Fruit fly (Drosophila melanogaster): ENCODE results near the gene CAH8.

The CAH8 gene

DNA sequence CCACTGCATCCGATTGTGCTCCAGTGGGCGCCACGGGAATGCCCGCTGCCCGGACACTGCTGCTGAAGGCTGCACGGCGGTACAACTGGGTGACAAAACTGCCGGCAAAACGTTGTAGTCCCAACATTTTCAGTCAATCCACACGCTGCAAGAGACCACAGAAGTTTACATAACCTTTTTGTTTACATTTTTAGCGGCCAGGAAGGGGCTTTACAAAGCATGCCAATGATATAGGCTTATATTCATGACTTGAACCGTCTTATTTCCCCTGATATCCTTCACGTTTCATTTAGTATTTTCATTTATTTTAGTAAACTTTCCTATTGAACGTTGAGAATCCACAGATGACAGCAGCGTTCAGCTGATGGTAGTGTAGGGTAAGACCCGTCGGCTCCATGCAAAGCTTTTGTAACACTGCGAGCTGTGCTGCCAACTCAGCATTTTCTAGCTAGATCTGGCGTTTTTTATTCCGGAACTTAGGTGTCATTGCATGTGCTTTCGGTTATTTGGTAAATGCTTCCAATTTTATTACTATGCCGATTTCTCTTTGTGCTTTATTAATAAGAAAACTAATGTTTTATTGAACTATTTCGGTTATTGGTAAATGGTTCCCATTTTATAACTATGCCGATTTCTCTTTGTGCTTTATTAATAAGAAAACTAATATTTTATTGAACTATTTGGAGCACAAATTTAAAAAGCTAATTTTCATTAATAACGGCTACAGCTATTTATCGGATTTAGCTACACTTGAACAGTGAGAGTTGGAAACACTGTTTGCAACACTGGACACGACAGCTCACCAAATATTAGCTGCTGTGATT, 21.2 kb upstream of the CAH8 start, which contains the start of the genes CG13850 and lqfR (continued):
- TF ChIP-seq CG3407 (GFP tag; optimal IDR thresholded peaks at IDR 0.05) (peak; percentile 38), CG3847 (GFP tag; IDR thresholded peaks at IDR 0.05) (peak; percentile 79), Taf1 (GFP tag; IDR thresholded peaks at IDR 0.05) (no peak; the same call in 1 of the 2 replicates), CG12299 (tag; optimal IDR thresholded peaks at IDR 0.05) (peak; percentile 40), CG1603 (tag; optimal IDR thresholded peaks at IDR 0.05) (peak; percentile 3), NC2α (GFP tag; optimal IDR thresholded peaks at IDR 0.05) (peak; percentile 36), ATbp (GFP tag; optimal IDR thresholded peaks at IDR 0.05) (peak; percentile 38), CG30020 (tag; optimal IDR thresholded peaks at IDR 0.05) (peak; percentile 11), CG2129 (GFP tag; IDR thresholded peaks at IDR 0.05; ENCODE audit: partially characterized antibody) (no peak), scrt (GFP tag; optimal IDR thresholded peaks at IDR 0.05) (no peak), cato (GFP tag; optimal IDR thresholded peaks at IDR 0.05; ENCODE audit: borderline replicate concordance) (peak; percentile 58), stc (GFP tag; IDR thresholded peaks at IDR 0.05) (no peak; the same call in 1 of the 2 replicates), pb (GFP tag; optimal IDR thresholded peaks at IDR 0.05) (peak; percentile 71), Elba2 (GFP tag; optimal IDR thresholded peaks at IDR 0.05) (peak; percentile 71), CG3065 (GFP tag; optimal IDR thresholded peaks at IDR 0.05) (peak; percentile 21), B-H1 (GFP tag; IDR thresholded peaks at IDR 0.05) (no peak), gro (GFP tag; optimal IDR thresholded peaks at IDR 0.05) (peak; percentile 48), CG8359 (GFP tag; optimal IDR thresholded peaks at IDR 0.05; ENCODE audit: borderline replicate concordance) (peak; percentile 34), gsb (GFP tag; IDR thresholded peaks at IDR 0.05) (no peak), crp (GFP tag; optimal IDR thresholded peaks at IDR 0.05) (peak; percentile 21 to 84), gcm2 (GFP tag; optimal IDR thresholded peaks at IDR 0.05) (peak; percentile 60), cwo (GFP tag; optimal IDR thresholded peaks at IDR 0.05) (peak; percentile 58), Asciz (GFP tag; optimal IDR thresholded peaks at IDR 0.05) (peak; percentile 35), fd96Cb (tag; optimal IDR thresholded peaks at IDR 0.05) (peak; percentile 58), CG6175 (GFP tag; IDR thresholded peaks at IDR 0.05) (no peak), Dip3 (GFP tag; optimal IDR thresholded peaks at IDR 0.05) (peak; percentile 80), disco-r (GFP tag; optimal IDR thresholded peaks at IDR 0.05) (no peak), ftz-f1 (GFP tag; optimal IDR thresholded peaks at IDR 0.05) (peak; percentile 12), jing (GFP tag; optimal IDR thresholded peaks at IDR 0.05) (no peak), kay (GFP tag; optimal IDR thresholded peaks at IDR 0.05) (peak; percentile 59), slou (GFP tag; optimal IDR thresholded peaks at IDR 0.05) (peak; percentile 47), dmrt99B (tag; optimal IDR thresholded peaks at IDR 0.05) (no peak), Deaf1 (tag; optimal IDR thresholded peaks at IDR 0.05) (no peak), CG12236 (GFP tag; optimal IDR thresholded peaks at IDR 0.05) (peak; percentile 26), cas (GFP tag; IDR thresholded peaks at IDR 0.05) (no peak), Nf-YB (GFP tag; optimal IDR thresholded peaks at IDR 0.05) (peak; percentile 53), MESR4 (GFP tag; optimal IDR thresholded peaks at IDR 0.05) (peak; percentile 28), Fer2 (tag; optimal IDR thresholded peaks at IDR 0.05) (peak; percentile 22), zfh1 (GFP tag; IDR thresholded peaks at IDR 0.05) (peak; percentile 14; the same call in 1 of the 3 replicates), p53 (GFP tag; optimal IDR thresholded peaks at IDR 0.05) (no peak), Dfd (GFP tag; optimal IDR thresholded peaks at IDR 0.05) (no peak), MTF-1 (GFP tag; optimal IDR thresholded peaks at IDR 0.05; ENCODE audit: borderline replicate concordance) (no peak), dysf (GFP tag; IDR thresholded peaks at IDR 0.05) (peak; percentile 75; the same call in 2 of the 3 replicates), CG16815 (GFP tag; optimal IDR thresholded peaks at IDR 0.05) (peak; percentile 83), Dll (GFP tag; IDR thresholded peaks at IDR 0.05; ENCODE audit: partially characterized antibody) (no peak), jumu (GFP tag; optimal IDR thresholded peaks at IDR 0.05) (peak; percentile 81), bsh (GFP tag; optimal IDR thresholded peaks at IDR 0.05) (peak in 1 of 2 experiments; percentile 38), CG10209 (GFP tag; optimal IDR thresholded peaks at IDR 0.05) (peak; percentile 80)

Measured in whole organism, embryonic.